Worm (Caenorhabditis elegans) whole organism, young adult: ENCODE data around the gene T22B3.3.

ENCODE experiments used
- B0019.2 ChIP-seq: fragments of 200-800 bp; sonication (Bioruptor generic); conservative IDR thresholded peaks from 2 replicates; pipeline ENCODE4 v1.3.6; 2022; ENCODE audit warnings: missing genetic modification reagents, missing genetic modification characterization, missing compliant biosample characterization
- B0035.1 ChIP-seq: sonication (generic microtip); optimal IDR thresholded peaks from 2 replicates; lab custom pipeline; 2016; ENCODE audit warnings: missing genetic modification characterization, mild to moderate bottlenecking, missing compliant biosample characterization, missing genotype, missing genetic modification reagents
- F37B4.10 ChIP-seq: fragments of 200-800 bp; sonication (Bioruptor generic); IDR thresholded peaks from 2 replicates; pipeline ENCODE4 v1.3.6; 2022; ENCODE audit warnings: missing genetic modification characterization, missing compliant biosample characterization
- egrh-3 ChIP-seq: fragments of 200-800 bp; sonication (Bioruptor generic); IDR thresholded peaks from 2 replicates; pipeline ENCODE4 v1.3.6; 2022; ENCODE audit warnings: missing genetic modification reagents, missing genetic modification characterization, missing compliant biosample characterization
- lin-26 ChIP-seq: fragments of 200-800 bp; sonication (Bioruptor generic); IDR thresholded peaks from 2 replicates; pipeline ENCODE4 v1.3.6; 2022; ENCODE audit warnings: missing genetic modification reagents, missing genetic modification characterization, missing compliant biosample characterization
- madf-3 ChIP-seq: fragments of 200-800 bp; sonication (Bioruptor generic); IDR thresholded peaks from 2 replicates; pipeline ENCODE4 v1.3.6; 2022; ENCODE audit warnings: missing genetic modification reagents, missing genetic modification characterization, missing compliant biosample characterization
- pha-4 ChIP-seq: fragments of 150-350 bp; sonication (generic microtip); optimal IDR thresholded peaks from 2 replicates; lab custom pipeline; 2014; ENCODE audit warnings: missing biosample characterization, missing genetic modification reagents, missing genetic modification characterization
- tlf-1 ChIP-seq: fragments of 200-800 bp; sonication (Bioruptor generic); optimal IDR thresholded peaks from 2 replicates; lab custom pipeline; 2018; ENCODE audit warnings: mild to moderate bottlenecking, missing genetic modification characterization, missing compliant biosample characterization
- unc-62 ChIP-seq: fragments of 150-350 bp; optimal IDR thresholded peaks from 2 replicates; lab custom pipeline; 2014; ENCODE audit warnings: missing biosample characterization, missing genetic modification reagents, missing genetic modification characterization
- xnd-1 ChIP-seq: sonication (generic microtip); optimal IDR thresholded peaks from 2 replicates; lab custom pipeline; 2016; ENCODE audit warnings: missing genotype, missing genetic modification reagents, missing genetic modification characterization, missing compliant biosample characterization
- zfh-2 ChIP-seq: fragments of 200-800 bp; sonication (Bioruptor generic); conservative IDR thresholded peaks from 2 replicates; pipeline ENCODE4 v1.3.6; 2022; ENCODE audit warnings: missing genetic modification reagents, missing genetic modification characterization, missing compliant biosample characterization
- ztf-28 ChIP-seq: fragments of 200-800 bp; sonication (Bioruptor generic); IDR thresholded peaks from 2 replicates; pipeline ENCODE4 v1.3.6; 2022; ENCODE audit warnings: missing genetic modification reagents, missing genetic modification characterization, missing compliant biosample characterization

ce11 chrIV:11691524-11691923 is 12.1 kb downstream of the T22B3.3 start:
- no peak for TF ChIP-seq B0019.2 (GFP tag; lab: Robert Waterston, UW)
- no peak for TF ChIP-seq tlf-1 (GFP tag; lab: Kevin White, UChicago)
- no peak for TF ChIP-seq unc-62
- TF ChIP-seq pha-4 (tag; lab: Kevin White, UChicago): no peak
- no peak for TF ChIP-seq ztf-28 (GFP tag; lab: Robert Waterston, UW)
- no peak for TF ChIP-seq F37B4.10 (GFP tag; lab: Robert Waterston, UW)
- TF ChIP-seq madf-3: no peak
- no peak for TF ChIP-seq B0035.1 (tag; lab: Kevin White, UChicago)
- no peak for TF ChIP-seq xnd-1 (tag; lab: Kevin White, UChicago)
- no peak for TF ChIP-seq lin-26 (GFP tag; lab: Robert Waterston, UW)
- TF ChIP-seq zfh-2 (GFP tag; lab: Robert Waterston, UW): no peak
- TF ChIP-seq egrh-3: no peak
